Fruit fly (Drosophila melanogaster): Measurements from ENCODE around the gene CG31468.
A peak's percentile ranks its signal among the peaks of the same experiment; 100 is the strongest.

CG31468 gene

DNA sequence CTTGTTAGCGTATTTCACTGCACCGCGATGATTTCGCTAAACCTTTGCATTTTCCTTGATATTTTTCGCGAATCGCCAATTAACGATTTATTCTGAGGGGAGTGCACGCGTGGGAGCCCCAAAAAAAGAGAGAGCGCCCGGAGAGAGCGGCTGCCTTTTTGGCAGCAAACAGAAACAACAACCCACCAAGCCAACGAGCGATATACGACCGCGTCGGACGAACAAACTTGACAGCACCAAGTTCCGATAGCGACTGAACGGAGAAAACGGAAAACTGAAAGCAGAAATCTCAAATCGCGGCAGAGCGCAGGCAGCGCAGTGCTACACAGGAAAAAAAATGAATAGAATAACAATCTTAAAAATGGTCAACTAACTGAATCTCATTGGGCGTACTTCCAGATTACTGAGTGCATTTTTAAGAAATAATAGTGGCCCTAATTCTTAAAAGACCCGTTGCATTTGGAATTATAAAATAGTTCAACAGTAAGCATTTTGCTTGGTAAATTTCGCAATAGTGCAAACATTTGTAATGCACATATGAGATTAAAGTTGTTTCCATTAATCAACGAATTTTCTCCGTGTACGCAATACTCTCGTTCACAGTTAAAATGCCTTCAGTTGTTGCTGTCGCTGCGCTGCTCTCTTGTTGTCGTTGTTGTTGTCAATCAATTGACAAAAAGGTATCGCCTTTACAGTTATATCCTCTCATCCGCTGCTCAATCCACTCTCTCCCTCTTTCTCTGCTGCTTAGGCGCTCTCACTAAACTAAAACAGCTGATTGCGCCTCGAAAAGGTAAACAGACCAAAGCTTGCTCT, 30.5 kb downstream of the CG31468 start, which contains the start of gene CG31145:
TSS of gene CG31145 (minus strand) at position 259 of the 816 bp plus-strand sequence.
- no peak for TF ChIP-seq CG8478 (optimal IDR thresholded peaks at IDR 0.05)
- TF ChIP-seq CTCF (optimal IDR thresholded peaks at IDR 0.05) = no peak

DNA sequence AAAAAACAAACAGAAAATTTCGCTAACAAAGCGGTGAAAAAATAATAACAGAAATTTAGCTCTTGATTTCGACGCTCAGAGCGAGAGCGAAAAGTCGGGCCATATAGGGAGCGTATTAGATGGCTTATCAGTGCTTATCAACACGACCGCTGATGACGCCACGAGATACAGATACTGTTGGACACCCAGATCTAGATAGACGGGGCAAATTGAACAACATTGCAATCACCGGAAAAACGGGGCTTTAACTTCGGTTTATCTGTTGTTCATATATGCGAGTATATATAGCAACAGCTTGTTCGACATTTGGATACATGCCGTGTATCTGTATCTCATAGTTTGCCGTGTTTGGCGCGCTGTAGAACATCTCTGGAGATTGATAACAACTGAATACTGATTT, 31.6 kb downstream of the CG31468 start:
- TF ChIP-seq CTCF (optimal IDR thresholded peaks at IDR 0.05) = no peak
- TF ChIP-seq CG8478 (optimal IDR thresholded peaks at IDR 0.05) = no peak

DNA sequence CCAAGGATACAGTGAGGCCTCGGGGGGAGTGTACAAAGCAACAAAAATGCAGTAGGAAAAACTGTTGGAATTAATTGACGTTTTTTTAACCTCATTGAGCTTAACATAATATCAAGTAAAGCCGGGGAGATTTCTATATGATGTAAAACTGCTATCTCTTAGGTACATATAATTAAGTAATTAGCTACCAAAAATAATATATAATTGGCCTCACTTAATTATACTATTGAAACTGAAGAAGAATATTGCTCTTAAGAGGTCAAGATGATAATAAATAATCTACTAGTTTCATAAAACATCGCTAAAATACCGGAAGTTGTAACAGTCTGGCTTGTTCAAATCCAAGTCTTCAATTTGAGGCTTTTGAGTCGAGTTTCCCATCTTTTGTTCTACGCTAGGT, 32.7 kb downstream of the CG31468 start:
- no peak for TF ChIP-seq CTCF (optimal IDR thresholded peaks at IDR 0.05)
- no peak for TF ChIP-seq CG8478 (optimal IDR thresholded peaks at IDR 0.05)

DNA sequence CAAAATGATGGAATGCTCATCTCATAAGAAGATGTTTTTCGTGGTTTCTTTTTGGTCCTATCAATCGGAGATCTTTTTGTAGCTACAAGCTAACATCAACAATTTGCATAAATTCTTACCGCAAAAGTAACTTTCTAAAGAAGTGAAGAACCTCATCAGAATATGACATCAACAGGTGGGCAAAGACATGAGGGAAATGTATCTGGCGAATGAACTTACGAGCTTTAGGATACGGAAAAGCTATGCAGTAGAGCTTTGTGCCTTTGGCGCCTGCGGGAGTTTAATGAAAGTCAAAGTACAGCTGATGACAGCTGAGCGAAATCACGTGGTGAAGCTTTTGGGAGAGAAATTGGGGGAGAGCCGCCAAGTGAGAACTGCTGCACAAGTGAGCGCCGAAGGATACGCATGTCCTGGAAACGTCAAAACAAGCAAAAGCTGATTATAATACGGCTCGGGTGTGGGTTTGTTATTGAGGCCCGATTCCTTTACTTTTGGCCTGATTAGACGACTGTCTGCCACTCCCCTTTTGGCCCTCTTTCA, 33.4 kb downstream of the CG31468 start:
- no peak for TF ChIP-seq CTCF (optimal IDR thresholded peaks at IDR 0.05)
- no peak for TF ChIP-seq CG8478 (optimal IDR thresholded peaks at IDR 0.05)

DNA sequence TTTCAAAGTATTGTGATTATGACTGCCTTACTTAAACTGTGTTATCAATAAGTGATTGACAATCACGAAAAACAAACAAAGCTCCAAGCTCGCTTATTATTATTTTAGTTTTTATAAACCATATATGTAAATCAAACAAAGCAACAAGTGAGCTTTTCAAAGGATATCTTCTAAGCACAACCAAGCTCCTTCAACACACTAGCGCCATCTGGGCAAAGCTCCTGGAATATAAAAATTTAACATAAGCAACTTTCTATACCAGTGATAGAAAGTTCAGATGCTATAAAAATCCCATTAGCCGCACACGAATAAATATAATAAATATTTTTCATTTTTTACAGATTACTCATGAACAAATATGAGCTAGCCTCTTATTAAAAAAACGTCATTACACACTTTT, 35.7 kb downstream of the CG31468 start:
- no peak for TF ChIP-seq CTCF (optimal IDR thresholded peaks at IDR 0.05)
- no peak for TF ChIP-seq CG8478 (optimal IDR thresholded peaks at IDR 0.05)

DNA sequence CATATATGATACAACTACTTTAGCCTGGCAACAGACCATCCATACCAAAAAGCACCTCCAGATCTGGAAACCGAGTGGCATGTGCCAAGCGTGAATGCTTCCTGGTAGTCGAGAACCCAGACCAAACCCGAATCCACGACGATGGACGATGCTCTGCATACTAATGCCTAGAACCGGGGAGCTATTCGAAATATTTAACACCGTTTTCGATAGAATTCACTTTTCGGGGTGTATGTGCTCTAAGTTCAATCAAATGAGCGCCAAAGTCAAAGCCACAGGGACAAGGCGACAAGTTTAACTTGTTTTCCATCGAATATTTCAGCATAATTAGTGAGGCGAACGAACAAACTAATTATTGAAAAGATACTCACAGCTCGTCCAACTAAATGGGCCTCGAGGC, 37.4 kb downstream of the CG31468 start:
- TF ChIP-seq CG8478 (optimal IDR thresholded peaks at IDR 0.05) (no peak), CTCF (optimal IDR thresholded peaks at IDR 0.05) (no peak)

DNA sequence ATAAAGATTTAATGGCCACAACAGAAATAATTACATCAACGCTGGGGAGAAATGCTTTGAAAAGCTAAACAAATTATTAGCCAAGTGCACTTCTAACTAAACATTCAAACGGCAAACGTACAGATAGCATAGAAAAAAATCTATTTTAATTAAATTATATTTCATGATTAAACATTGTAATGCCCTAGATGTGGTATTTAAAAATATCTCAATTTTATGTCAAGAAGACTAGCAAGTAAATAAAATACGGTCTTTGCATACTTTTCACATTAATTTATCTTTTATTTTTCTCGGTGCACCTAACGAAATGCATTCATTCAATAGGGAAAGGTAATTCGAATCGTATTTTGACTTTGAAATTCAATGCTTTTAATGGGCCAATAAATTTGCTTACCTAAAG, 40.6 kb downstream of the CG31468 start:
- no peak for TF ChIP-seq CG8478 (optimal IDR thresholded peaks at IDR 0.05)
- TF ChIP-seq CTCF (optimal IDR thresholded peaks at IDR 0.05) = no peak

DNA sequence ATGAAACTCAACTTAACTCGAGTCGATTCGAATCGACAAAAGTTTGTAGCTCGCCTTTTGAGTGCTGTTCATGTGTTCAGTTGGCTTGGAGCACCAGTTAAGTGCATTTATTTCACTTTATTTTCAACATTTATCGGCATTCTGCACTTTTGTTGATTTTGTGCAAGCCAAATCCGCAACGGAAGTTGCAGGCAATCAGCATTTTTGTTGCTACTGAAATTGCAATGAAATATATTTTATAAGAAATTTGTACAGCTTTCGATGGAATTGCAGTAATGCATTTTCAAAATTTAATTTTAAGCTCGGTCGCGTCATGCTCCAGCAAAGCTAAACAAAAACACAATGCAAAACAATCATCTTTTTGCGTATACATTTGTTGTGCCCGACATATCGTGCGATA, 41.2 kb downstream of the CG31468 start:
- TF ChIP-seq CTCF (optimal IDR thresholded peaks at IDR 0.05) (no peak), CG8478 (optimal IDR thresholded peaks at IDR 0.05) (no peak)

DNA sequence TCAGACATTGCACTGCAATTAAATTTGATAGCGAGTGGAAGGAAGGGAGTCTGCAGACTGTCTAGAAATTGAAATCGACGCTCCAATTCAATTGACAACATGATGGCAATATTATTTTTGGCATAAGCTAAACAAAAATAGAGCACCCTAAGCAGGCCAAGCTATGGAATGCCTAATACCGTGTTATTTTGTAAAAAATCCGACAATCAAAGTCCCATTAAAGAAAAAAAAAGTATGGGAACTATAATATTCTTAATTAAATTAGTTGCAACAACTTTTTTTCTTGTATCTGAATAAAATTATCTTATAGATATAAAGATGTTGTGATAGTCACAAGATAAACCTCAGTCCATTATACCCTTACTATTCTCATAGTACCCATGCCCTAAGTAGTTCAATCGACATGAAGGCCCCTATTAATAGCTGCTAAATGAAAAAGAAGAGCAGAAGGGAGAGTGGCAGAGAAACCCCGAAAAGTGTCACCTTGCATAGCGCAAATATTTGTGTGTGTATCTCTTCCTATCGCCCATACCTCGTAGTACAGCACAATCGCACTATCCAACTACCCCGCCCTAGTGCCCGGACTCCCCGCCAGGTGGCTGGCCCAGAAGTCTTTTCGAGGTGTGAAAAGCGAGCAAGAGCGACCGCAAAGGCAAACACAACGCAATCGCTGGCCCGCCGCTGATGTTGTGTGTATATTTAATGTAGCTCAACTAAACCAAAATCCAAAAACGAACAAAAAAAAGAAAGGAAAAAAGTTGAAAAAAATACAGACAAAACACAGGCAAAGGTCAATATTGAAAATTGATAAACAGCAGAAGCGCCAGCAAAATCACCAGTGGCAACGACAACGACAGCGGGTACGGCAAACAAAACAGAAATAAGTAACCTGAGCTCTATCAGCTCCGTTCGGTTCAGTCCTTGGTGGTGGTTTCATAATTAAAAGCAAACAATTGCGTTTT, 42.5 kb downstream of the CG31468 start:
- TF ChIP-seq CG8478 (optimal IDR thresholded peaks at IDR 0.05) = no peak
- peak; percentile 79 to 80 for TF ChIP-seq CTCF (optimal IDR thresholded peaks at IDR 0.05)

DNA sequence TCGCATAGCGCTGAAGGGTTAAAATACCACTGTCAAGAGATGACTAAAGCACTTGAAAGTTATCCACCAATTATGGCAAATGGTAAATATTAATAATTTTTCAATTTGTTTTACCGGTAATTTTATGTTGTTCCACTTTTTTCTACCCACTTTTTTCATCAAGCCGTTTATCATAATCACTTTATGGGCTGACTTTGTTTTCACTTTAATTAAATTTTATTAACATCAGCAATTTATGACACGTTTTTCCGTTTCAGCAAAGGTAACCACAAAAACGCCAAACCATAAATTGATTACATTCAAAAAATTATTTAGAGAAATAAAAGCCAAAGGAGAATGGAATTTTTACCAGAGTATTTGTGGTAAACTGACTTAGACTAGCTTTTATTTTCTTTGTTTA, 44.7 kb downstream of the CG31468 start:
- no peak for TF ChIP-seq CTCF (optimal IDR thresholded peaks at IDR 0.05)
- TF ChIP-seq CG8478 (optimal IDR thresholded peaks at IDR 0.05) = no peak

DNA sequence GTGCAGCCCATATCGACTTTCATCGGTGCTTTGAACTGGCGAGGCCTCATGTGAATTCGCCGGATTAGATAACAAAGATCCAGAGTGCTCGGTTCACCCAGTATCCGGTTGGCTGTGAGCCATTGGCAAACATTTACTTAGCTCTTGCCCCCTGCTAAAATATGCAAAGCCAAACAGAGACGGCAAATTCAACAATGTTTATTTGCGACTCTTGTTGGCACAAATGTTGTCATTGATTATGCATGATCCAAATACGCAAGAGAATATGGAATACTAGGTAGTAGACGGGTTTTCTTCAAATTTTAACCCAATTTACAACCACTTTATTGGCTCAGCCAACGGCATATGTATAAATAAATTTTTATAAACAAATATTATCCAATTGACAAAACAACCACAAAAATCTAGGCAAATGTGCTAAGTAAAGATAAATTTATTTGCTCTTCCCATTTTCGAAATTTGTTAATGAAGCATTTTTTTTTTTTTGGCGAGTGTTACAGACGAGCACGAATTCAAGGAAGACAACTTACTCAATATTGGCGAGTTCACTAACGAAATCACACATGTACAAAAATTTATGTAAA, 47.5 kb downstream of the CG31468 start:
- TF ChIP-seq CTCF (optimal IDR thresholded peaks at IDR 0.05) = no peak
- no peak for TF ChIP-seq CG8478 (optimal IDR thresholded peaks at IDR 0.05)

DNA sequence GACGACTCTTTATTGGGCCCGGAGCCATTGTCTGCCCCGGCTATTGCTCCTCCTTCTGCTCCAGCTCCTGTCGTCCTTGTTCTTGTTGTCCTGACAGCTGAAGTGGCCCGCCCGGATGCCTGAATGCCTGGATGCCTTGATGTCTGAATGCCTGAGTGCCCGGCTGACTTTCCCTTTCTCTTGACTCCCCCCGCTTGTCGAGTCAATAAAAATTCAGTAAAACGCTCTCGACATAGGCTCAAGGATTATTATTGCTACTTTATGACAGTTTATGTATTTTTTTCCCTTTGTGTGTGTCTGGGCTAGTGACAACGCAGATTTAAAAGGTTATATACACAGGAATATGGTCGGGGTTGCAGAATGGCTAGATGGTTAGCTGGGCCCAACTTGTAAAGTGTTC, 50.3 kb downstream of the CG31468 start:
- no peak for TF ChIP-seq CG8478 (optimal IDR thresholded peaks at IDR 0.05)
- no peak for TF ChIP-seq CTCF (optimal IDR thresholded peaks at IDR 0.05)
